Worm (Caenorhabditis elegans) whole organism, L3 larva: ENCODE data around the gene sre-16.

ENCODE experiments used
- ceh-16 ChIP-seq: sonication (generic microtip); optimal IDR thresholded peaks from 2 replicates; lab custom pipeline; 2017; ENCODE audit warnings: missing biosample characterization, missing genetic modification characterization
- ceh-82 ChIP-seq: fragments of 150-350 bp; optimal IDR thresholded peaks from 2 replicates; lab custom pipeline; 2014; ENCODE audit warnings: missing biosample characterization, missing genetic modification characterization
- elt-2 ChIP-seq: sonication (generic microtip); optimal IDR thresholded peaks from 2 replicates; lab custom pipeline; 2016; ENCODE audit warnings: missing genetic modification reagents, mild to moderate bottlenecking, missing genetic modification characterization, missing compliant biosample characterization
- fkh-10 ChIP-seq: sonication (generic microtip); optimal IDR thresholded peaks from 2 replicates; lab custom pipeline; 2017; ENCODE audit warnings: missing biosample characterization, missing genetic modification reagents, missing genetic modification characterization
- fos-1 ChIP-seq: fragments of 150-350 bp; optimal IDR thresholded peaks from 2 replicates; lab custom pipeline; 2014; ENCODE audit warnings: missing biosample characterization, missing genetic modification characterization
- lin-39 ChIP-seq: fragments of 150-350 bp; optimal IDR thresholded peaks from 2 replicates; lab custom pipeline; 2018; ENCODE audit warnings: missing biosample characterization, missing genetic modification reagents, missing genetic modification characterization
- nhr-12 ChIP-seq: fragments of 150-350 bp; optimal IDR thresholded peaks from 2 replicates; lab custom pipeline; 2014; ENCODE audit warnings: missing biosample characterization, missing genetic modification characterization
- tbx-2 ChIP-seq: sonication (generic microtip); optimal IDR thresholded peaks from 2 replicates; lab custom pipeline; 2016; ENCODE audit warnings: mild to moderate bottlenecking, missing genetic modification characterization, missing compliant biosample characterization
- unc-62 ChIP-seq: fragments of 150-350 bp; sonication (generic microtip); optimal IDR thresholded peaks from 4 replicates; lab custom pipeline; 2014; ENCODE audit warnings: missing biosample characterization, missing genetic modification reagents, missing genetic modification characterization

DNA sequence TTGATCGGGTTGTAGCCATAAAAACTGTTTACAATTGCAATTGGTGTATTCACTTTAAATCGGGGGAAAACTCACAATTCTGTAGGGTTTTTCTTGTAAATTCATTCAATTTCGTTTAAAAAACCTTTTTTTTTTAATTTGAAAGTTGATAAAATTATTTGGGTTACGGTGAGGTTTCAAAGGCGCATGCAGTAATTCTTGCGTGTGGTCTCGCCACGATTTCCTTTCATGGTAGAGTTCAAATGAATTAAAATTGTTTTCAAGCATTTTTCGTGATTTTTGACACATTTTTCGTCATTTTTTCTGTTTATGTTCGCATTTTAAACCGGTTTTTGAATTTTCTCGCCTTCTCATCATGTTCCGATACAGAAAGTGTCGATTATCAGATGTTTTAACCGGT, 41.2 kb downstream of the sre-16 start:
- TF ChIP-seq unc-62 (GFP tag; lab: Kevin White, UChicago) (no peak), fos-1 (no peak), fkh-10 (GFP tag; lab: Kevin White, UChicago) (no peak), lin-39 (no peak), nhr-12 (tag; lab: Kevin White, UChicago) (no peak), ceh-16 (tag; lab: Kevin White, UChicago) (no peak), elt-2 (no peak), ceh-82 (tag; lab: Kevin White, UChicago) (no peak), tbx-2 (tag; lab: Kevin White, UChicago) (no peak)
